Worm (Caenorhabditis elegans) whole organism, mixed stage, embryonic: ENCODE measurements around the gene T15H9.5.

Source experiments
- elt-1 ChIP-seq: sonication (generic microtip); optimal IDR thresholded peaks from 2 replicates; lab custom pipeline; 2017; ENCODE audit warnings: missing genetic modification characterization, mild to moderate bottlenecking, missing compliant biosample characterization, antibody characterized with exemption, moderate library complexity, borderline replicate concordance; ENCODE audit not compliant: insufficient read depth
- mab-5 ChIP-seq: fragments of 150-350 bp; optimal IDR thresholded peaks from 2 replicates; lab custom pipeline; 2014; ENCODE audit warnings: missing biosample characterization, missing genetic modification characterization
- mep-1 ChIP-seq: fragments of 150-350 bp; optimal IDR thresholded peaks from 2 replicates; lab custom pipeline; 2017; ENCODE audit warnings: missing biosample characterization, missing genetic modification reagents, missing genetic modification characterization, inconsistent platforms
- nhr-12 ChIP-seq: fragments of 150-350 bp; optimal IDR thresholded peaks from 2 replicates; lab custom pipeline; 2014; ENCODE audit warnings: missing biosample characterization, missing genetic modification characterization
- nhr-237 ChIP-seq: fragments of 150-350 bp; optimal IDR thresholded peaks from 2 replicates; lab custom pipeline; 2014; ENCODE audit warnings: missing biosample characterization, missing genetic modification characterization
- pha-4 ChIP-seq: fragments of 150-350 bp; optimal IDR thresholded peaks from 2 replicates; lab custom pipeline; 2018; ENCODE audit warnings: missing biosample characterization, missing genetic modification reagents, missing genetic modification characterization
- sem-2 ChIP-seq: fragments of 200-800 bp; sonication (Bioruptor generic); optimal IDR thresholded peaks from 2 replicates; lab custom pipeline; 2018; ENCODE audit warnings: mild to moderate bottlenecking, missing genetic modification characterization, missing compliant biosample characterization
- snpc-4 ChIP-seq: fragments of 150-350 bp; optimal IDR thresholded peaks from 2 replicates; lab custom pipeline; 2014; ENCODE audit warnings: missing biosample characterization, missing genetic modification characterization
- unc-120 ChIP-seq: sonication (generic microtip); optimal IDR thresholded peaks from 2 replicates; lab custom pipeline; 2017; ENCODE audit warnings: missing genetic modification characterization, missing compliant biosample characterization; ENCODE audit not compliant: poor library complexity, severe bottlenecking
- unc-62 ChIP-seq: fragments of 150-350 bp; optimal IDR thresholded peaks from 2 replicates; lab custom pipeline; 2014; ENCODE audit warnings: missing biosample characterization, missing genetic modification reagents, missing genetic modification characterization
- zip-8 ChIP-seq: fragments of 150-350 bp; optimal IDR thresholded peaks from 2 replicates; lab custom pipeline; 2014; ENCODE audit warnings: missing biosample characterization, missing genetic modification characterization

ce11 chrII:9656210-9656755, 45.0 kb upstream of the T15H9.5 start, which contains the start of gene gstk-1:
- no peak for TF ChIP-seq snpc-4 (tag; lab: Kevin White, UChicago)
- TF ChIP-seq sem-2 (GFP tag; lab: Kevin White, UChicago) = no peak
- TF ChIP-seq elt-1 (tag; lab: Kevin White, UChicago) = no peak
- TF ChIP-seq mab-5 (tag; lab: Kevin White, UChicago) = no peak
- no peak for TF ChIP-seq nhr-12 (tag; lab: Kevin White, UChicago)
- no peak for TF ChIP-seq zip-8 (tag; lab: Kevin White, UChicago)
- no peak for TF ChIP-seq nhr-237 (tag; lab: Kevin White, UChicago)
- no peak for TF ChIP-seq unc-62 (GFP tag; lab: Kevin White, UChicago)
- TF ChIP-seq pha-4 (tag; lab: Kevin White, UChicago) = no peak
- TF ChIP-seq unc-120 = no peak
- TF ChIP-seq mep-1 (tag; lab: Kevin White, UChicago) = no peak
